Fruit fly (Drosophila melanogaster): Measurements from ENCODE around the gene sgg.

sgg gene

dm6 chrX:2588415-2589411 is 45.0 kb upstream of the sgg start, which contains the start of gene egh:
Gene egh, plus strand, starts transcription at chrX:2588503.
- TF ChIP-seq seq (GFP tag; IDR thresholded peaks at IDR 0.05) (no peak), esg (GFP tag; conservative IDR thresholded peaks at IDR 0.05) (peak; percentile 35; the same call in 1 of the 2 replicates), Bdp1 (GFP tag; optimal IDR thresholded peaks at IDR 0.05) (no peak), jing (GFP tag; optimal IDR thresholded peaks at IDR 0.05) (no peak), CG7786 (GFP tag; optimal IDR thresholded peaks at IDR 0.05) (peak; percentile 24), lab (GFP tag; optimal IDR thresholded peaks at IDR 0.05) (peak; percentile 57), CG11695 (GFP tag; IDR thresholded peaks at IDR 0.05) (0 out of 3 replicates have a peak, but pooled peaks have one; percentile 15), ash1 (GFP tag; optimal IDR thresholded peaks at IDR 0.05) (no peak), grau (tag; optimal IDR thresholded peaks at IDR 0.05) (no peak), CG11093 (GFP tag; IDR thresholded peaks at IDR 0.05) (no peak), cad (GFP tag; optimal IDR thresholded peaks at IDR 0.05) (no peak), Jarid2 (GFP tag; optimal IDR thresholded peaks at IDR 0.05) (peak; percentile 28), CG9932 (GFP tag; IDR thresholded peaks at IDR 0.05) (no peak), CG15601 (tag; optimal IDR thresholded peaks at IDR 0.05) (no peak), Blimp-1 (GFP tag; optimal IDR thresholded peaks at IDR 0.05) (no peak), Sox100B (GFP tag; optimal IDR thresholded peaks at IDR 0.05) (no peak), Opbp (GFP tag; IDR thresholded peaks at IDR 0.05; ENCODE audit: partially characterized antibody) (no peak), ftz-f1 (GFP tag; optimal IDR thresholded peaks at IDR 0.05) (no peak), CG13894 (tag; optimal IDR thresholded peaks at IDR 0.05) (peak; percentile 3), CG7745 (tag; optimal IDR thresholded peaks at IDR 0.05) (no peak), CG15696 (tag; optimal IDR thresholded peaks at IDR 0.05) (no peak), tio (GFP tag; optimal IDR thresholded peaks at IDR 0.05) (no peak), CG12071 (GFP tag; optimal IDR thresholded peaks at IDR 0.05) (no peak), zen (tag; optimal IDR thresholded peaks at IDR 0.05) (no peak), Rx (GFP tag; IDR thresholded peaks at IDR 0.05) (peak; percentile 15; the same call in 1 of the 2 replicates), CG8388 (GFP tag; optimal IDR thresholded peaks at IDR 0.05) (no peak), CG14014 (GFP tag; IDR thresholded peaks at IDR 0.05) (0 out of 2 replicates have a peak, but pooled peaks have one; percentile 28), CG3065 (GFP tag; optimal IDR thresholded peaks at IDR 0.05) (no peak), HmgD (GFP tag; optimal IDR thresholded peaks at IDR 0.05) (peak; percentile 13), CG17568 (GFP tag; optimal IDR thresholded peaks at IDR 0.05) (no peak), CG2199 (GFP tag; IDR thresholded peaks at IDR 0.05) (no peak), CG13775 (GFP tag; optimal IDR thresholded peaks at IDR 0.05) (peak; percentile 51), nom (GFP tag; optimal IDR thresholded peaks at IDR 0.05) (peak; percentile 80), CG11560 (tag; IDR thresholded peaks at IDR 0.05) (no peak), CG6654 (GFP tag; optimal IDR thresholded peaks at IDR 0.05) (no peak), emc (GFP tag; optimal IDR thresholded peaks at IDR 0.05) (peak; percentile 14), CG13424 (tag; optimal IDR thresholded peaks at IDR 0.05) (no peak), gsb (GFP tag; IDR thresholded peaks at IDR 0.05) (no peak), CG11456 (GFP tag; IDR thresholded peaks at IDR 0.05) (no peak), stc (GFP tag; IDR thresholded peaks at IDR 0.05) (peak; percentile 41; the same call in 1 of the 2 replicates), ind (GFP tag; optimal IDR thresholded peaks at IDR 0.05) (no peak), ATbp (GFP tag; optimal IDR thresholded peaks at IDR 0.05) (no peak), CG8944 (GFP tag; optimal IDR thresholded peaks at IDR 0.05) (no peak), wor (GFP tag; IDR thresholded peaks at IDR 0.05) (no peak), stwl (tag; optimal IDR thresholded peaks at IDR 0.05) (peak; percentile 52), dpn (GFP tag; optimal IDR thresholded peaks at IDR 0.05) (no peak), fd3F (GFP tag; optimal IDR thresholded peaks at IDR 0.05) (no peak), fd96Cb (tag; optimal IDR thresholded peaks at IDR 0.05) (no peak)

Measured in whole organism, embryonic.